Fruit fly (Drosophila melanogaster) whole organism, embryonic: ENCODE results near the gene Gk1.

ENCODE experiments used
- CG10366 ChIP-seq: fragments of 200-800 bp; sonication (Bioruptor generic); IDR thresholded peaks from 2 replicates; pipeline ENCODE4 v1.3.6; 2022; ENCODE audit warnings: missing biosample characterization, missing genetic modification characterization
- CG12236 ChIP-seq: fragments of 200-800 bp; sonication (Bioruptor generic); optimal IDR thresholded peaks from 2 replicates; lab custom pipeline; 2016; ENCODE audit warnings: missing biosample characterization, missing genetic modification characterization
- CG1233 ChIP-seq: fragments of 200-800 bp; sonication (Bioruptor generic); optimal IDR thresholded peaks from 4 replicates; lab custom pipeline; 2018; ENCODE audit warnings: missing biosample characterization, mild to moderate bottlenecking, missing genetic modification characterization
- CG14441 ChIP-seq: fragments of 200-800 bp; sonication (Bioruptor generic); IDR thresholded peaks from 2 replicates; pipeline ENCODE4 v1.3.6; 2022; ENCODE audit warnings: missing biosample characterization, missing genetic modification characterization
- CG16779 ChIP-seq: fragments of 200-800 bp; sonication (Bioruptor generic); IDR thresholded peaks from 2 replicates; pipeline ENCODE4 v1.3.6; 2022; ENCODE audit warnings: missing biosample characterization, missing genetic modification characterization
- CG17361 ChIP-seq: fragments of 200-800 bp; sonication (Bioruptor generic); IDR thresholded peaks from 3 replicates; pipeline ENCODE4 v1.3.6; 2022; ENCODE audit warnings: missing biosample characterization, missing genetic modification characterization
- CG17829 ChIP-seq: fragments of 200-800 bp; optimal IDR thresholded peaks from 2 replicates; lab custom pipeline; 2019; ENCODE audit warnings: missing biosample characterization, mild to moderate bottlenecking, missing genetic modification characterization, moderate library complexity
- CG18262 ChIP-seq: fragments of 200-800 bp; optimal IDR thresholded peaks from 3 replicates; lab custom pipeline; 2019; ENCODE audit warnings: missing biosample characterization, mild to moderate bottlenecking, missing genetic modification characterization, moderate library complexity
- CG1832 ChIP-seq: fragments of 200-800 bp; sonication (Bioruptor generic); optimal IDR thresholded peaks from 2 replicates; lab custom pipeline; 2017; ENCODE audit warnings: missing biosample characterization, mild to moderate bottlenecking, missing genetic modification characterization, inconsistent platforms
- CG31441 ChIP-seq: fragments of 200-800 bp; sonication (Bioruptor generic); IDR thresholded peaks from 2 replicates; pipeline ENCODE4 v1.3.6; 2022; ENCODE audit warnings: missing biosample characterization, missing genetic modification characterization
- CG3163 ChIP-seq: fragments of 200-800 bp; sonication (Bioruptor generic); optimal IDR thresholded peaks from 3 replicates; lab custom pipeline; 2016; ENCODE audit warnings: missing biosample characterization, missing genetic modification characterization
- CG32767 ChIP-seq: fragments of 200-800 bp; sonication (Bioruptor generic); IDR thresholded peaks from 2 replicates; pipeline ENCODE4 v1.3.6; 2022; ENCODE audit warnings: missing biosample characterization, missing genetic modification characterization
- CG33213 ChIP-seq: fragments of 200-800 bp; sonication (Bioruptor generic); optimal IDR thresholded peaks from 3 replicates; lab custom pipeline; 2016; ENCODE audit warnings: missing biosample characterization, missing genetic modification characterization
- CG33557 ChIP-seq: fragments of 200-800 bp; sonication (Bioruptor generic); optimal IDR thresholded peaks from 2 replicates; lab custom pipeline; 2019; ENCODE audit warnings: missing biosample characterization, mild to moderate bottlenecking, missing genetic modification characterization, moderate library complexity
- CG4360 ChIP-seq: fragments of 200-800 bp; sonication (Bioruptor generic); IDR thresholded peaks from 2 replicates; pipeline ENCODE4 v1.3.6; 2022; ENCODE audit warnings: missing biosample characterization, missing genetic modification characterization
- CG6689 ChIP-seq: fragments of 200-800 bp; sonication (Bioruptor generic); IDR thresholded peaks from 2 replicates; pipeline ENCODE4 v1.3.6; 2022; ENCODE audit warnings: missing biosample characterization, missing genetic modification characterization
- CG7556 ChIP-seq: fragments of 200-800 bp; sonication (Bioruptor generic); optimal IDR thresholded peaks from 2 replicates; lab custom pipeline; 2017; ENCODE audit warnings: missing biosample characterization, mild to moderate bottlenecking, missing genetic modification characterization
- CG9609 ChIP-seq: fragments of 200-800 bp; sonication (Bioruptor generic); optimal IDR thresholded peaks from 3 replicates; lab custom pipeline; 2016; ENCODE audit warnings: missing biosample characterization, missing genetic modification characterization
- CTCF ChIP-seq: fragments of 200-800 bp; sonication (Bioruptor generic); optimal IDR thresholded peaks from 2 replicates; lab custom pipeline; 2017; ENCODE audit warnings: missing biosample characterization, mild to moderate bottlenecking, missing genetic modification characterization, moderate library complexity
- Dll ChIP-seq: fragments of 200-800 bp; sonication (Bioruptor generic); IDR thresholded peaks from 4 replicates; pipeline ENCODE4 v1.3.6; 2022; ENCODE audit warnings: missing biosample characterization, missing genetic modification characterization; ENCODE audit not compliant: partially characterized antibody
- Gug ChIP-seq: fragments of 200-800 bp; sonication (Bioruptor generic); IDR thresholded peaks from 4 replicates; pipeline ENCODE4 v1.3.6; 2022; ENCODE audit warnings: missing biosample characterization, missing genetic modification characterization
- H15 ChIP-seq: fragments of 200-800 bp; sonication (Bioruptor generic); IDR thresholded peaks from 3 replicates; pipeline ENCODE4 v1.3.6; 2022; ENCODE audit warnings: missing biosample characterization, missing genetic modification characterization
- H2.0 ChIP-seq: fragments of 200-800 bp; sonication (Bioruptor generic); IDR thresholded peaks from 2 replicates; pipeline ENCODE4 v1.3.6; 2022; ENCODE audit warnings: missing biosample characterization, missing genetic modification characterization
- Hsf ChIP-seq: fragments of 200-800 bp; sonication (Bioruptor generic); optimal IDR thresholded peaks from 3 replicates; lab custom pipeline; 2016; ENCODE audit warnings: missing biosample characterization, missing genetic modification characterization
- Jarid2 ChIP-seq: fragments of 200-800 bp; sonication (Bioruptor generic); optimal IDR thresholded peaks from 3 replicates; lab custom pipeline; 2017; ENCODE audit warnings: mild to moderate bottlenecking, missing biosample characterization, missing genetic modification reagents, missing genetic modification characterization
- Neu2 ChIP-seq: fragments of 200-800 bp; sonication (Bioruptor generic); optimal IDR thresholded peaks from 3 replicates; lab custom pipeline; 2016; ENCODE audit warnings: missing biosample characterization, missing genetic modification characterization, borderline replicate concordance
- PHDP ChIP-seq: fragments of 200-800 bp; sonication (Bioruptor generic); optimal IDR thresholded peaks from 3 replicates; lab custom pipeline; 2018; ENCODE audit warnings: missing biosample characterization, mild to moderate bottlenecking, missing genetic modification characterization, moderate library complexity
- Sox100B ChIP-seq: fragments of 200-800 bp; sonication (Bioruptor generic); optimal IDR thresholded peaks from 3 replicates; lab custom pipeline; 2018; ENCODE audit warnings: missing biosample characterization, mild to moderate bottlenecking, missing genetic modification characterization
- Sox102F ChIP-seq: fragments of 200-800 bp; sonication (Bioruptor generic); optimal IDR thresholded peaks from 2 replicates; lab custom pipeline; 2018; ENCODE audit warnings: missing biosample characterization, mild to moderate bottlenecking, missing genetic modification characterization, moderate library complexity
- Xrp1 ChIP-seq: fragments of 200-800 bp; sonication (Bioruptor generic); IDR thresholded peaks from 2 replicates; pipeline ENCODE4 v1.3.6; 2022; ENCODE audit warnings: missing biosample characterization, missing genetic modification characterization
- ab ChIP-seq: fragments of 200-800 bp; sonication (Bioruptor generic); optimal IDR thresholded peaks from 2 replicates; lab custom pipeline; 2016; ENCODE audit warnings: missing biosample characterization, missing genetic modification characterization
- abd-A ChIP-seq: fragments of 200-800 bp; sonication (Bioruptor generic); optimal IDR thresholded peaks from 3 replicates; lab custom pipeline; 2019; ENCODE audit warnings: missing biosample characterization, mild to moderate bottlenecking, missing genetic modification characterization, moderate library complexity
- aop ChIP-seq: fragments of 200-800 bp; sonication (Bioruptor generic); IDR thresholded peaks from 2 replicates; pipeline ENCODE4 v1.3.6; 2022; ENCODE audit warnings: missing biosample characterization, missing genetic modification characterization
- ash1 ChIP-seq: fragments of 200-800 bp; sonication (Bioruptor generic); optimal IDR thresholded peaks from 2 replicates; lab custom pipeline; 2018; ENCODE audit warnings: missing biosample characterization, mild to moderate bottlenecking, missing genetic modification characterization
- bsh ChIP-seq, 2 experiments: fragments of 200-800 bp; sonication (Bioruptor generic); optimal IDR thresholded peaks; 2 replicates each; lab custom pipeline; 2017 to 2018; ENCODE audit warnings: mild to moderate bottlenecking in 2 of 2, missing biosample characterization in 2 of 2, missing genetic modification characterization in 2 of 2, moderate library complexity in 1 of 2
- ci ChIP-seq: fragments of 200-800 bp; sonication (Bioruptor generic); IDR thresholded peaks from 3 replicates; pipeline ENCODE4 v1.3.6; 2022; ENCODE audit warnings: missing biosample characterization, missing genetic modification characterization
- dati ChIP-seq: fragments of 200-800 bp; sonication (Bioruptor generic); IDR thresholded peaks from 2 replicates; pipeline ENCODE4 v1.3.6; 2022; ENCODE audit warnings: missing biosample characterization, missing genetic modification characterization
- disco-r ChIP-seq: fragments of 200-800 bp; sonication (Bioruptor generic); optimal IDR thresholded peaks from 2 replicates; lab custom pipeline; 2016; ENCODE audit warnings: missing biosample characterization, missing genetic modification characterization
- esg ChIP-seq: fragments of 200-800 bp; sonication (Bioruptor generic); conservative IDR thresholded peaks from 2 replicates; pipeline ENCODE4 v1.3.6; 2022; ENCODE audit warnings: missing biosample characterization, missing genetic modification characterization
- hkb ChIP-seq, 2 experiments: fragments of 200-800 bp in 1 of 2; fragments of >200 bp in 1 of 2; sonication (Bioruptor generic) in 1 of 2; IDR thresholded peaks in 1 of 2; optimal IDR thresholded peaks in 1 of 2; 2 replicates each; pipeline versions ENCODE4 v1.3.6 to Lab custom; 2017 to 2022; ENCODE audit warnings: missing biosample characterization in 1 of 2, missing genetic modification characterization in 1 of 2
- jigr1 ChIP-seq: fragments of 200-800 bp; sonication (Bioruptor generic); IDR thresholded peaks from 3 replicates; pipeline ENCODE4 v1.3.6; 2022; ENCODE audit warnings: missing biosample characterization, missing genetic modification characterization
- ken ChIP-seq: fragments of 200-800 bp; sonication (Bioruptor generic); IDR thresholded peaks from 3 replicates; pipeline ENCODE4 v1.3.6; 2022; ENCODE audit warnings: missing biosample characterization, missing genetic modification characterization
- kni ChIP-seq: fragments of 200-800 bp; sonication (Bioruptor generic); optimal IDR thresholded peaks from 3 replicates; lab custom pipeline; 2017; ENCODE audit warnings: mild to moderate bottlenecking, missing biosample characterization, missing genetic modification reagents, missing genetic modification characterization
- lilli ChIP-seq: fragments of 200-800 bp; sonication (Bioruptor generic); optimal IDR thresholded peaks from 3 replicates; lab custom pipeline; 2016; ENCODE audit warnings: missing biosample characterization, missing genetic modification characterization
- maf-S ChIP-seq: fragments of 200-800 bp; sonication (Bioruptor generic); optimal IDR thresholded peaks from 2 replicates; lab custom pipeline; 2016; ENCODE audit warnings: missing biosample characterization, missing genetic modification characterization
- mld ChIP-seq: fragments of 200-800 bp; sonication (Bioruptor generic); IDR thresholded peaks from 3 replicates; pipeline ENCODE4 v1.3.6; 2022; ENCODE audit warnings: missing biosample characterization, missing genetic modification characterization; ENCODE audit not compliant: partially characterized antibody
- prd ChIP-seq, 3 experiments: fragments of >200 bp in 2 of 3; fragments of 200-800 bp in 1 of 3; sonication (Bioruptor generic) in 1 of 3; optimal IDR thresholded peaks in 2 of 3; IDR thresholded peaks in 1 of 3; 2 replicates in 2 of 3; 3 replicates in 1 of 3; pipeline versions ENCODE4 v1.3.6 to Lab custom; 2017 to 2022; ENCODE audit warnings: missing biosample characterization in 1 of 3, missing genetic modification characterization in 1 of 3
- ranshi ChIP-seq: fragments of 200-800 bp; sonication (Bioruptor generic); IDR thresholded peaks from 2 replicates; pipeline ENCODE4 v1.3.6; 2022; ENCODE audit warnings: missing biosample characterization, missing genetic modification characterization
- ro ChIP-seq: fragments of 200-800 bp; sonication (Bioruptor generic); IDR thresholded peaks from 2 replicates; pipeline ENCODE4 v1.3.6; 2022; ENCODE audit warnings: missing biosample characterization, missing genetic modification characterization
- sd ChIP-seq: fragments of 200-800 bp; sonication (Bioruptor generic); optimal IDR thresholded peaks from 3 replicates; lab custom pipeline; 2018; ENCODE audit warnings: missing biosample characterization, mild to moderate bottlenecking, missing genetic modification characterization, moderate library complexity
- wor ChIP-seq: fragments of 200-800 bp; sonication (Bioruptor generic); IDR thresholded peaks from 2 replicates; pipeline ENCODE4 v1.3.6; 2022; ENCODE audit warnings: missing biosample characterization, missing genetic modification characterization
- zf30C ChIP-seq: fragments of 200-800 bp; sonication (Bioruptor generic); optimal IDR thresholded peaks from 3 replicates; lab custom pipeline; 2018; ENCODE audit warnings: missing biosample characterization, mild to moderate bottlenecking, missing genetic modification characterization

Gk1 gene

DNA sequence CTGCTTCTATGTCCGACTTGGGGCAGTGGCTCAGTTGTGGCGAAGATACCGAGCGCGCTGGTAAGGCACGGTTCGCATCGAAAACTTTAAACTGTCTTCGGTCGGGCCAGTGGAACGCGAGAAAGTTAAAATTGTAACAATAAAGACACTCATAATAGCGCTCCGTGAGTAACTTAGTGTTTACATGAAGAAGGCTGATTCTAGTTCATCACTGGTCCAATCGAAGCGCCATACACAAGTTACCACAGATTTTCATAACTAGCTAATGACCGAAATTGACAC is 25.4 kb downstream of the Gk1 start (continued):
- TF ChIP-seq CG6689 (GFP tag; lab: Robert Waterston, UW) (no peak), H2.0 (GFP tag; lab: Robert Waterston, UW) (no peak), CG9609 (no peak), Neu2 (GFP tag; lab: Kevin White, UChicago) (no peak), CG10366 (no peak), prd (optimal IDR thresholded peaks at IDR 0.05; lab: Kevin White, UChicago) (no peak), prd (GFP tag; IDR thresholded peaks at IDR 0.05; lab: Robert Waterston, UW) (no peak), Sox102F (GFP tag; lab: Kevin White, UChicago) (no peak), CG3163 (no peak), aop (GFP tag; lab: Robert Waterston, UW) (no peak), CG32767 (no peak), CTCF (no peak), CG18262 (tag; lab: Kevin White, UChicago) (no peak), dati (GFP tag; lab: Robert Waterston, UW) (no peak), CG33557 (GFP tag; lab: Kevin White, UChicago) (no peak), abd-A (tag; lab: Kevin White, UChicago) (no peak), disco-r (GFP tag; lab: Kevin White, UChicago) (no peak), kni (GFP tag; lab: Kevin White, UChicago) (peak; percentile 41), ro (GFP tag; lab: Robert Waterston, UW) (no peak), maf-S (no peak), ci (peak; percentile 1; the same call in 1 of the 3 replicates), mld (GFP tag; lab: Robert Waterston, UW) (no peak), Dll (GFP tag; lab: Robert Waterston, UW) (no peak), jigr1 (GFP tag; lab: Robert Waterston, UW) (no peak), H15 (GFP tag; lab: Robert Waterston, UW) (no peak), ranshi (GFP tag; lab: Robert Waterston, UW) (no peak), Jarid2 (GFP tag; lab: Kevin White, UChicago) (peak; percentile 75), CG1233 (no peak), ab (GFP tag; lab: Kevin White, UChicago) (no peak), hkb (optimal IDR thresholded peaks at IDR 0.05; lab: Kevin White, UChicago) (no peak), hkb (GFP tag; IDR thresholded peaks at IDR 0.05; lab: Robert Waterston, UW) (no peak), bsh (GFP tag; optimal IDR thresholded peaks at IDR 0.05; lab: Kevin White, UChicago) (no peak), CG17829 (tag; lab: Kevin White, UChicago) (no peak), CG4360 (no peak), CG1832 (GFP tag; lab: Kevin White, UChicago) (no peak), CG14441 (no peak), esg (GFP tag; lab: Robert Waterston, UW) (no peak), wor (GFP tag; lab: Robert Waterston, UW) (no peak), sd (tag; lab: Kevin White, UChicago) (no peak), CG31441 (GFP tag; lab: Robert Waterston, UW) (no peak), ken (GFP tag; lab: Robert Waterston, UW) (no peak), Xrp1 (GFP tag; lab: Robert Waterston, UW) (no peak), ash1 (GFP tag; lab: Kevin White, UChicago) (no peak), zf30C (GFP tag; lab: Kevin White, UChicago) (no peak), Sox100B (GFP tag; lab: Kevin White, UChicago) (no peak), lilli (GFP tag; lab: Kevin White, UChicago) (no peak), CG16779 (peak; percentile 41; the same call in 1 of the 2 replicates), Hsf (no peak), PHDP (tag; lab: Kevin White, UChicago) (no peak), CG12236 (GFP tag; lab: Kevin White, UChicago) (no peak), CG7556 (GFP tag; lab: Kevin White, UChicago) (no peak), CG17361 (GFP tag; lab: Robert Waterston, UW) (no peak), Gug (GFP tag; lab: Robert Waterston, UW) (no peak), CG33213 (GFP tag; lab: Kevin White, UChicago) (no peak)
